Worm (Caenorhabditis elegans) whole organism, L1 larva: ENCODE results near the gene jhdm-1.

Source experiments
- lin-13 ChIP-seq: fragments of 150-350 bp; optimal IDR thresholded peaks from 2 replicates; lab custom pipeline; 2014; ENCODE audit warnings: missing biosample characterization, missing genetic modification reagents, missing genetic modification characterization
- nhr-84 ChIP-seq: sonication (generic microtip); optimal IDR thresholded peaks from 2 replicates; lab custom pipeline; 2017; ENCODE audit warnings: missing biosample characterization, missing genetic modification characterization
- ztf-4 ChIP-seq: fragments of 150-350 bp; optimal IDR thresholded peaks from 2 replicates; lab custom pipeline; 2014; ENCODE audit warnings: missing biosample characterization, missing genetic modification characterization

DNA sequence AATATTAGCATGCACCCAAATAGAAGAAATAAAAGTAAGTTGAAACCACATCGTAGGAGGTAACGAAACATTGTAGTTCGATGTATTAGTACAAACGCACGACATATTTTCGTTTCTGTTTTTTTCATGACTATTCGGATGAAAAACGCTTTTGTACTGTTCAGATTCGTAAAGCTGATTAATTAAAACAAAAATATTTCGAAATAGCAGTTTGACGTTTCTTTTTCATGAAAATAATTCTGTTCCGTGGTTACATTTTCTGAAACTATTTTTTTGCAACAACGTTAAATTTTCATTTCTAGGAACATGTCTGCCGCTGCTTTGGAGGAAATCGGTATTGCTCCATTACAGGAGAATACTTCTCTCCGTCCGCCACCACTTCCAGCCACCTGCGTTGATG is 35.2 kb downstream of the jhdm-1 start, which contains the start of gene rpt-3:
- TF ChIP-seq nhr-84 (tag; lab: Kevin White, UChicago): no peak
- no peak for TF ChIP-seq ztf-4 (tag; lab: Kevin White, UChicago)
- TF ChIP-seq lin-13: no peak
